Fruit fly (Drosophila melanogaster) whole organism, prepupa: ENCODE results near the gene Pat1.
A peak's percentile ranks its signal among the peaks of the same experiment; 100 is the strongest.

Experiments
- Blimp-1 ChIP-seq: fragments of 200-800 bp; sonication (Bioruptor generic); optimal IDR thresholded peaks from 3 replicates; lab custom pipeline; 2017; ENCODE audit warnings: missing biosample characterization, missing genetic modification characterization, mild to moderate bottlenecking, moderate library complexity, missing genetic modification reagents
- CG10669 ChIP-seq: fragments of 200-800 bp; sonication (Bioruptor generic); optimal IDR thresholded peaks from 3 replicates; lab custom pipeline; 2018; ENCODE audit warnings: missing biosample characterization, mild to moderate bottlenecking, missing genetic modification characterization, moderate library complexity
- CG11762 ChIP-seq: fragments of 200-800 bp; sonication (Bioruptor generic); optimal IDR thresholded peaks from 3 replicates; lab custom pipeline; 2016; ENCODE audit warnings: missing biosample characterization, missing genetic modification characterization; ENCODE audit not compliant: insufficient read depth
- CG15336 ChIP-seq: fragments of 200-800 bp; sonication (Bioruptor generic); IDR thresholded peaks from 2 replicates; pipeline ENCODE4 v1.3.6; 2022; ENCODE audit warnings: missing biosample characterization, missing genetic modification characterization
- CG1621 ChIP-seq: fragments of 200-800 bp; sonication (Bioruptor generic); optimal IDR thresholded peaks from 3 replicates; lab custom pipeline; 2018; ENCODE audit warnings: missing biosample characterization, mild to moderate bottlenecking, missing genetic modification characterization
- CG16779 ChIP-seq: fragments of 200-800 bp; sonication (Bioruptor generic); optimal IDR thresholded peaks from 3 replicates; lab custom pipeline; 2017; ENCODE audit warnings: missing biosample characterization, mild to moderate bottlenecking, missing genetic modification characterization
- CG31627 ChIP-seq: fragments of 200-800 bp; sonication (Bioruptor generic); optimal IDR thresholded peaks from 3 replicates; lab custom pipeline; 2016; ENCODE audit warnings: missing biosample characterization, missing genetic modification characterization
- CG34406 ChIP-seq: fragments of 200-800 bp; sonication (Bioruptor generic); optimal IDR thresholded peaks from 3 replicates; lab custom pipeline; 2016; ENCODE audit warnings: missing biosample characterization, missing genetic modification characterization
- CG3919 ChIP-seq: fragments of 200-800 bp; sonication (Bioruptor generic); optimal IDR thresholded peaks from 3 replicates; lab custom pipeline; 2016; ENCODE audit warnings: missing biosample characterization, missing genetic modification characterization
- CG6276 ChIP-seq: fragments of 200-800 bp; sonication (Bioruptor generic); optimal IDR thresholded peaks from 2 replicates; lab custom pipeline; 2017; ENCODE audit warnings: missing biosample characterization, mild to moderate bottlenecking, missing genetic modification characterization
- CG6808 ChIP-seq: fragments of 200-800 bp; sonication (Bioruptor generic); optimal IDR thresholded peaks from 3 replicates; lab custom pipeline; 2017; ENCODE audit warnings: missing biosample characterization, missing genetic modification characterization, mild to moderate bottlenecking, moderate library complexity, missing genetic modification reagents
- CG6854 ChIP-seq: fragments of 200-800 bp; sonication (Bioruptor generic); optimal IDR thresholded peaks from 2 replicates; lab custom pipeline; 2017; ENCODE audit warnings: missing biosample characterization, mild to moderate bottlenecking, missing genetic modification characterization
- CG8119 ChIP-seq: fragments of 200-800 bp; sonication (Bioruptor generic); IDR thresholded peaks from 3 replicates; pipeline ENCODE4 v1.3.6; 2022; ENCODE audit warnings: missing biosample characterization, missing genetic modification characterization
- CG9139 ChIP-seq: fragments of 200-800 bp; sonication (Bioruptor generic); optimal IDR thresholded peaks from 3 replicates; lab custom pipeline; 2017; ENCODE audit warnings: missing biosample characterization, mild to moderate bottlenecking, missing genetic modification characterization
- Eip75B ChIP-seq: fragments of 200-800 bp; sonication (Bioruptor generic); optimal IDR thresholded peaks from 3 replicates; lab custom pipeline; 2016; ENCODE audit warnings: missing biosample characterization, missing genetic modification characterization
- Eip78C ChIP-seq: fragments of 200-800 bp; sonication (Bioruptor generic); peaks from one replicate; lab custom pipeline; 2016; ENCODE audit warnings: missing biosample characterization, missing genetic modification characterization
- Eip93F ChIP-seq: fragments of 200-800 bp; sonication (Bioruptor generic); optimal IDR thresholded peaks from 2 replicates; lab custom pipeline; 2016; ENCODE audit warnings: missing biosample characterization, mild to moderate bottlenecking, missing genetic modification characterization
- Ets96B ChIP-seq: fragments of 200-800 bp; optimal IDR thresholded peaks from 2 replicates; lab custom pipeline; 2019; ENCODE audit warnings: missing biosample characterization, mild to moderate bottlenecking, missing genetic modification characterization, moderate library complexity
- Gug ChIP-seq: fragments of 200-800 bp; sonication (Bioruptor generic); IDR thresholded peaks from 2 replicates; pipeline ENCODE4 v1.3.6; 2022; ENCODE audit warnings: missing biosample characterization, missing genetic modification characterization
- Hr39 ChIP-seq: fragments of 200-800 bp; sonication (Bioruptor generic); optimal IDR thresholded peaks from 2 replicates; lab custom pipeline; 2016; ENCODE audit warnings: missing biosample characterization, missing genetic modification characterization
- Met ChIP-seq: fragments of 200-800 bp; sonication (Bioruptor generic); optimal IDR thresholded peaks from 3 replicates; lab custom pipeline; 2016; ENCODE audit warnings: missing biosample characterization, missing genetic modification characterization
- OdsH ChIP-seq: fragments of 200-800 bp; sonication (Bioruptor generic); optimal IDR thresholded peaks from 3 replicates; lab custom pipeline; 2016; ENCODE audit warnings: missing biosample characterization, missing genetic modification characterization
- Sox102F ChIP-seq: fragments of 200-800 bp; sonication (Bioruptor generic); optimal IDR thresholded peaks from 2 replicates; lab custom pipeline; 2016; ENCODE audit warnings: missing biosample characterization, mild to moderate bottlenecking, missing genetic modification characterization
- Sox14 ChIP-seq: fragments of 200-800 bp; sonication (Bioruptor generic); optimal IDR thresholded peaks from 3 replicates; lab custom pipeline; 2016; ENCODE audit warnings: missing biosample characterization, missing genetic modification characterization
- cyc ChIP-seq: fragments of 200-800 bp; sonication (Bioruptor generic); optimal IDR thresholded peaks from 3 replicates; lab custom pipeline; 2016; ENCODE audit warnings: missing biosample characterization, missing genetic modification characterization
- dsx ChIP-seq: fragments of 200-800 bp; optimal IDR thresholded peaks from 3 replicates; lab custom pipeline; 2019; ENCODE audit warnings: missing biosample characterization, mild to moderate bottlenecking, missing genetic modification characterization, moderate library complexity; ENCODE audit not compliant: poor library complexity, severe bottlenecking
- eg ChIP-seq: fragments of 200-800 bp; sonication (Bioruptor generic); IDR thresholded peaks from 3 replicates; pipeline ENCODE4 v1.3.6; 2022; ENCODE audit warnings: missing biosample characterization, missing genetic modification characterization
- esn ChIP-seq: fragments of 200-800 bp; sonication (Bioruptor generic); optimal IDR thresholded peaks from 2 replicates; lab custom pipeline; 2016; ENCODE audit warnings: missing biosample characterization, mild to moderate bottlenecking, missing genetic modification characterization, moderate library complexity
- fd59A ChIP-seq: fragments of 200-800 bp; sonication (Bioruptor generic); optimal IDR thresholded peaks from 2 replicates; lab custom pipeline; 2017; ENCODE audit warnings: missing biosample characterization, mild to moderate bottlenecking, missing genetic modification characterization, missing genetic modification reagents
- fd85E ChIP-seq: fragments of 200-800 bp; sonication (Bioruptor generic); optimal IDR thresholded peaks from 3 replicates; lab custom pipeline; 2016; ENCODE audit warnings: missing biosample characterization, missing genetic modification characterization
- fkh ChIP-seq: fragments of 200-800 bp; sonication (Bioruptor generic); optimal IDR thresholded peaks from 3 replicates; lab custom pipeline; 2017; ENCODE audit warnings: missing biosample characterization, mild to moderate bottlenecking, missing genetic modification characterization, moderate library complexity
- lz ChIP-seq: fragments of 200-800 bp; sonication (Bioruptor generic); optimal IDR thresholded peaks from 3 replicates; lab custom pipeline; 2016; ENCODE audit warnings: missing biosample characterization, missing genetic modification characterization
- net ChIP-seq: fragments of 200-800 bp; sonication (Bioruptor generic); optimal IDR thresholded peaks from 3 replicates; lab custom pipeline; 2016; ENCODE audit warnings: missing biosample characterization, missing genetic modification characterization
- pdm3 ChIP-seq: fragments of 200-800 bp; sonication (Bioruptor generic); optimal IDR thresholded peaks from 3 replicates; lab custom pipeline; 2016; ENCODE audit warnings: missing biosample characterization, missing genetic modification characterization
- salr ChIP-seq, 2 experiments: fragments of 200-800 bp; sonication (Bioruptor generic); optimal IDR thresholded peaks; 3 replicates each; lab custom pipeline; 2016 to 2018; ENCODE audit warnings: missing biosample characterization in 2 of 2, missing genetic modification characterization in 2 of 2, mild to moderate bottlenecking in 1 of 2
- ss ChIP-seq, 2 experiments: fragments of 200-800 bp; sonication (Bioruptor generic); optimal IDR thresholded peaks; 2 replicates in 1 of 2; 3 replicates in 1 of 2; lab custom pipeline; 2017 to 2018; ENCODE audit warnings: mild to moderate bottlenecking in 2 of 2, missing biosample characterization in 2 of 2, missing genetic modification characterization in 2 of 2, moderate library complexity in 1 of 2
- svp ChIP-seq: fragments of 200-800 bp; sonication (Bioruptor generic); peaks from one replicate; lab custom pipeline; 2016; ENCODE audit warnings: missing biosample characterization, missing genetic modification characterization
- vri ChIP-seq: fragments of 200-800 bp; sonication (Bioruptor generic); optimal IDR thresholded peaks from 3 replicates; lab custom pipeline; 2016; ENCODE audit warnings: missing biosample characterization, mild to moderate bottlenecking, missing genetic modification characterization

The Pat1 gene

dm6 chrX:6590681-6591289, at the start of gene Pat1:
TSS of gene Pat1 (plus strand) at chrX:6590776.
- TF ChIP-seq esn (GFP tag; lab: Kevin White, UChicago): peak; percentile 5
- TF ChIP-seq salr (GFP tag; optimal IDR thresholded peaks at IDR 0.05; lab: Kevin White, UChicago): no peak
- no peak; the same call in 2 of the 3 replicates for TF ChIP-seq CG8119 (GFP tag; lab: Robert Waterston, UW)
- TF ChIP-seq Met (GFP tag; lab: Kevin White, UChicago): no peak
- TF ChIP-seq CG10669: no peak
- TF ChIP-seq net (GFP tag; lab: Kevin White, UChicago): no peak
- no peak for TF ChIP-seq pdm3 (GFP tag; lab: Kevin White, UChicago)
- TF ChIP-seq Hr39 (GFP tag; lab: Kevin White, UChicago): no peak
- no peak for TF ChIP-seq vri (GFP tag; lab: Kevin White, UChicago)
- peak in 1 of 2 experiments; percentile 43 for TF ChIP-seq ss (GFP tag; optimal IDR thresholded peaks at IDR 0.05; lab: Kevin White, UChicago)
- TF ChIP-seq Blimp-1 (GFP tag; lab: Kevin White, UChicago): peak; percentile 96
- no peak for TF ChIP-seq CG34406
- no peak for TF ChIP-seq OdsH (GFP tag; lab: Kevin White, UChicago)
- peak; percentile 51 for TF ChIP-seq svp (GFP tag; lab: Kevin White, UChicago)
- TF ChIP-seq fd59A (GFP tag; lab: Kevin White, UChicago): no peak
- TF ChIP-seq CG6854 (GFP tag; lab: Kevin White, UChicago): peak; percentile 20
- TF ChIP-seq fkh (GFP tag; lab: Kevin White, UChicago): no peak
- TF ChIP-seq CG9139 (GFP tag; lab: Kevin White, UChicago): no peak
- TF ChIP-seq Eip75B (GFP tag; lab: Kevin White, UChicago): no peak
- TF ChIP-seq Sox102F (GFP tag; lab: Kevin White, UChicago): peak; percentile 0
- TF ChIP-seq CG3919 (GFP tag; lab: Kevin White, UChicago): peak; percentile 40
- no peak for TF ChIP-seq CG31627 (GFP tag; lab: Kevin White, UChicago)
- TF ChIP-seq fd85E (GFP tag; lab: Kevin White, UChicago): no peak
- peak; percentile 74 for TF ChIP-seq Eip78C (GFP tag; lab: Kevin White, UChicago)
- TF ChIP-seq CG15336 (GFP tag; lab: Robert Waterston, UW): 0 out of 2 replicates have a peak, but pooled peaks have one; percentile 31
- TF ChIP-seq eg (GFP tag; lab: Robert Waterston, UW): 0 out of 3 replicates have a peak, but pooled peaks have one; percentile 30
- TF ChIP-seq Sox14 (GFP tag; lab: Kevin White, UChicago): peak; percentile 22
- peak; percentile 9 for TF ChIP-seq lz
- no peak for TF ChIP-seq Eip93F
- TF ChIP-seq Gug (GFP tag; lab: Robert Waterston, UW): no peak
- TF ChIP-seq Ets96B (tag; lab: Kevin White, UChicago): no peak
- TF ChIP-seq CG6276 (GFP tag; lab: Kevin White, UChicago): peak; percentile 23
- peak; percentile 24 for TF ChIP-seq cyc (GFP tag; lab: Kevin White, UChicago)
- TF ChIP-seq CG1621 (tag; lab: Kevin White, UChicago): no peak
- TF ChIP-seq dsx (GFP tag; lab: Kevin White, UChicago): no peak
- TF ChIP-seq CG11762 (GFP tag; lab: Kevin White, UChicago): no peak
- TF ChIP-seq CG6808 (GFP tag; lab: Kevin White, UChicago): no peak

DNA sequence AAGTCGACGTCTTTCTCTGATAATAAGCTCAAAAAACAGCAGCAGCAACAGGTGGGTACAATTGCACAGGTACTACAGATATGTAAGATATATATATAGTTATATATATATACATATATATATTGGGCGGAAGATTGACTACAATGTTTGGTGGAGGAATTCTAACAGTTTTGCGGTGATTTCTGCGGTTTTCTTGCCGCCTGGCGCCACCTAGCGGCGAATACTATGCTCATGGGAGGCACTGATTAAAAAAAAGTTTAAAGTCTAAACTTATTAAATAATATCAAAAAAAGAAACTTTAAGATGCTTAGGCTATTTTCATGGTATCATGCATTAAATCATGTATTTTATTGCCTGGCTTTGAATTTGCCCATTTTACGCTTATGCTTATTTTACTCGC, 49.3 kb upstream of the Pat1 start:
- TF ChIP-seq Met (GFP tag; lab: Kevin White, UChicago) (no peak), Sox102F (GFP tag; lab: Kevin White, UChicago) (no peak), CG16779 (no peak)
